Worm (Caenorhabditis elegans) whole organism, L4 larva: ENCODE data around the gene dmsr-8.

Experiments used
- dpl-1 ChIP-seq: fragments of 150-350 bp; optimal IDR thresholded peaks from 2 replicates; lab custom pipeline; 2014; ENCODE audit warnings: missing biosample characterization, missing genetic modification reagents, missing genetic modification characterization
- jun-1 ChIP-seq: fragments of 150-350 bp; optimal IDR thresholded peaks from 2 replicates; lab custom pipeline; 2014; ENCODE audit warnings: missing biosample characterization, missing genetic modification reagents, missing genetic modification characterization
- pha-4 ChIP-seq, 2 experiments: fragments of 150-350 bp in 1 of 2; fragments of 200-800 bp in 1 of 2; sonication (Bioruptor generic) in 1 of 2; IDR thresholded peaks in 1 of 2; optimal IDR thresholded peaks in 1 of 2; 2 replicates each; pipeline versions ENCODE4 v1.3.6 to Lab custom; 2014 to 2022; ENCODE audit warnings: missing genetic modification characterization in 2 of 2, missing genetic modification reagents in 2 of 2, missing biosample characterization in 1 of 2, missing compliant biosample characterization in 1 of 2
- sdz-12 ChIP-seq: fragments of 200-800 bp; sonication (Bioruptor generic); optimal IDR thresholded peaks from 2 replicates; lab custom pipeline; 2018; ENCODE audit warnings: mild to moderate bottlenecking, missing genetic modification characterization, missing compliant biosample characterization
- spr-3 ChIP-seq: fragments of 200-800 bp; sonication (Bioruptor generic); optimal IDR thresholded peaks from 2 replicates; lab custom pipeline; 2018; ENCODE audit warnings: mild to moderate bottlenecking, missing genetic modification characterization, missing compliant biosample characterization

- TF ChIP-seq jun-1 (tag; lab: Kevin White, UChicago) (no peak), spr-3 (GFP tag; lab: Kevin White, UChicago) (no peak), sdz-12 (no peak), dpl-1 (GFP tag; lab: Kevin White, UChicago) (no peak), pha-4 (GFP tag; IDR thresholded peaks at IDR 0.05; lab: Robert Waterston, UW) (no peak), pha-4 (tag; optimal IDR thresholded peaks at IDR 0.05; lab: Kevin White, UChicago) (no peak)
These were observed 28.8 kb downstream of the dmsr-8 start for ce11 chrV:10485389-10485788.
